Worm (Caenorhabditis elegans): ENCODE data around the gene C44B11.1.

DNA sequence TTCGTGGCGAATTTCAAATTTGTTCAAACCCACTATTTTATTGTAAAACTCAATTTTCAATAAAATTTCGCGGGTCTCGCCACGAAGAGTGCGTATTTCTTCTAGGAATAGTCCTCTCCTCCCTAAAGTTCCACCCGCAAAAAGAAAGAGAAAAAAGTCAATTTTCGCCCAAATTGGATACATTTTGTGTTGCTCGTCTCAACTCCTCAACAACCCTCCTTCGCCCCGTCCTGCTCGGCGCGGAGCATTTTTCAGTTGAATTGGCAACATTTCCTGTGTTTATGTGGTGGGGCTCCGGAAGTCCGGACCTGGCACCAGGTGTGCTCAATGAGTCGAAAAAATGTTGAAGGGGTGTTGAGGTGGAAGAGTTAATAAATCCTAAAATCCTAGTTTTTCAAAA is 17.0 kb upstream of the C44B11.1 start:
- no peak for TF ChIP-seq unc-62 (GFP tag; optimal IDR thresholded peaks at IDR 0.05)
- no peak for TF ChIP-seq ama-1 (optimal IDR thresholded peaks at IDR 0.05)
- no peak for TF ChIP-seq ama-1 (GFP tag; optimal IDR thresholded peaks at IDR 0.05)

Measured in whole organism, young adult.